Fruit fly (Drosophila melanogaster): ENCODE data around the gene CG14104.

DNA sequence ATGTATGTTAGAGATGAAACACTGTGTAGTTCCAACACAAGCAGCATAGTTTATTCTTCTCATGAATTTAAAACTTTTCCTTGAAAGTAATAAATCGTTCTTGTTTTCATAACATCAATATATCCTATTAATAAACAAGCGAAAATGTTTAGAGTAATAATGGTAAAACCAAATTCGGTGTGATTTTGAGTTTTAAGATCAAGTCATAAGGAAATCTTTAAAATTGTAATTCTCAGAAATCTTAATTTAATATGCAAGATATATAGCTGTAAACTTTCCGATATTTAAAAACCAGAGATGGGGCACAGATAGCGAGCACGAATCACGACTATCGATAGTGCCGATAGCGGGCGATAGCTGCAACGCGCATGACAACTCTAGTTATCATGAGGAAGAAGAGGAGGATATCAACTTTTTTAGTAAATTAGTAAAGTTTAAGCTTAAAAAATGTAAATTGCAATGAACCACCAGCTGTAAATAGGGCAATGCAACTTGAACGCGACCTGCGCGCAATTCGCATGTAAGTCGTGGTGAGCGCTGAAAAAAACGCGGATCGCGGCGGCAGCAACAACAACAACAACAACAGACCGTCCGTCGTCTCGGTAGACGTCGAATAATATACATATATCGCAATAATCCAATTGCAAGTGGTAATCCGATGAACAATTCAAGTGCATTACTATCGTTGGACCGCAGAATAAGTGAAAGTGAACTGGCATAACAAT lies 11.0 kb upstream of the CG14104 start, which contains the start of the genes Fibp and Deaf1:
- TF ChIP-seq CTCF (optimal IDR thresholded peaks at IDR 0.05) (peak in 1 of 2 experiments; percentile 9), CG8478 (optimal IDR thresholded peaks at IDR 0.05) (no peak)
